Worm (Caenorhabditis elegans): ENCODE data around the gene T05A1.5.

DNA sequence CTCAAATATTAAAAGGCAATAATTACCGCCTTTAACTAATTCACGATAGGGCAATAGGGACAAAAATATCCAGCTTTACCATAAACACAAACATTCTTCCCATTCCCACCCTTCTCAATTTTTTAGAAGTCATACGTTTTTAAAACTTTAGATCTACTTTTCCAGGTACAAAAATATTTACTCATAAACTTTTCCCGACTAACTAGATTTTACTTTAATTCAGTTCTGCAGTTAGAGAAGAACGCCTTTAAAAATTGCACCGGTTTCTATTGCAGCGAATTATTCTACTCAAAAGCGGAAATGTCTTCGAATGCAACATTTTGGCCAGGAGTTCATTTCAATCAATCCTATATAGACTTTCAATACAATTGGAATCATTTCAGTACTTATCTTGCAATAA, 49.8 kb upstream of the T05A1.5 start, which contains the start of gene sru-3:
- TF ChIP-seq unc-62 (GFP tag; optimal IDR thresholded peaks at IDR 0.05 in 1 of 2) (no peak), unc-62 (tag; optimal IDR thresholded peaks at IDR 0.05) (no peak), mep-1 (tag; optimal IDR thresholded peaks at IDR 0.05) (no peak), ZK546.5 (tag; optimal IDR thresholded peaks at IDR 0.05) (no peak), ceh-20 (GFP tag; IDR thresholded peaks at IDR 0.05) (no peak), mxl-2 (GFP tag; conservative IDR thresholded peaks at IDR 0.05) (no peak), pha-4 (GFP tag; IDR thresholded peaks at IDR 0.05) (no peak), pha-4 (tag; optimal IDR thresholded peaks at IDR 0.05) (no peak), egl-27 (tag; optimal IDR thresholded peaks at IDR 0.05) (no peak), nhr-10 (tag; optimal IDR thresholded peaks at IDR 0.05) (no peak), lin-39 (tag; optimal IDR thresholded peaks at IDR 0.05) (no peak)
